Worm (Caenorhabditis elegans): ENCODE data around the gene him-10.

The him-10 gene

DNA sequence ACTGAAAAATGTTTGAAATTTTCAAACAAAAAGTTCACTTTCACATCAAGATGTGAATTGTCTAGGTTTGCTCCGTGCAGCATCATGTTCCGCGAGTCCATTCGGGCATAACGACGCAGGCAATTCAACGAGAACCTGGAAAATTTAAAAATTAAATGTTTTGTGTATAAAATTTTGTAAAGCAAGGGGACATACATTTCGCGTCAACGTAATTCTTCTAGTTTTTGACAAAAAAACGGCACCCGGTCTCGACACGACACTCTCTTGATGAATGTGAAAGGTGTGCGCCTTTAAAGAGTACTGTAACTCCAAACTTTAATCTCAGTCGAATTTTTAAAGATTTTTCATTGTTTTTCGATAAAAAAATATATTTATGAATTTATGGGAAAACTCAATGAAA lies 31.0 kb downstream of the him-10 start, which contains the start of gene R12B2.6:
TSS of gene R12B2.6 (minus strand) at position 101 of the 400 bp plus-strand sequence.
- no peak for TF ChIP-seq ceh-82 (tag; optimal IDR thresholded peaks at IDR 0.05)

DNA sequence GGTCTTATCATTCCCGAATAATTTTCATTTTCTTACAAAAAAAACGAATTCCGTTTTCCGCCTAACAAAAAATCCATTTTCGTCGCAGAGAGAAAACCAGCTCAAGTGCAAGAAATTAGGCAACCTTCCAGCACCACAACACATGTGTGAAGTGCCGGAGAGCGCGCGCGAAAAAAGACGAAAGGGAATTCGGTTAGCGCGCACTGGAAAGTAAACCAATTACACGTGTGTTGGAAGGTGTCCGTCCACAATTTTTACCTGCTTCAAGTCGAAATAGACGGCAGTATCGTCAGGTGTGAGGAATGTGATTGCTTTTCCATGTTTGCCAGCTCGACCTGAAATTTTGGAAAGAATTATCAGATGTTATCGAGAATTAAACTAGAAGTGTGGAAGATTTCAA lies 31.6 kb downstream of the him-10 start:
- TF ChIP-seq fkh-10 (GFP tag; optimal IDR thresholded peaks at IDR 0.05) (no peak), pha-4 (tag; optimal IDR thresholded peaks at IDR 0.05) (no peak), snpc-4 (tag; optimal IDR thresholded peaks at IDR 0.05) (no peak), elt-3 (tag; optimal IDR thresholded peaks at IDR 0.05) (no peak), ceh-9 (tag; optimal IDR thresholded peaks at IDR 0.05) (no peak), zag-1 (tag; optimal IDR thresholded peaks at IDR 0.05) (no peak), lsy-12 (tag; optimal IDR thresholded peaks at IDR 0.05) (no peak)

DNA sequence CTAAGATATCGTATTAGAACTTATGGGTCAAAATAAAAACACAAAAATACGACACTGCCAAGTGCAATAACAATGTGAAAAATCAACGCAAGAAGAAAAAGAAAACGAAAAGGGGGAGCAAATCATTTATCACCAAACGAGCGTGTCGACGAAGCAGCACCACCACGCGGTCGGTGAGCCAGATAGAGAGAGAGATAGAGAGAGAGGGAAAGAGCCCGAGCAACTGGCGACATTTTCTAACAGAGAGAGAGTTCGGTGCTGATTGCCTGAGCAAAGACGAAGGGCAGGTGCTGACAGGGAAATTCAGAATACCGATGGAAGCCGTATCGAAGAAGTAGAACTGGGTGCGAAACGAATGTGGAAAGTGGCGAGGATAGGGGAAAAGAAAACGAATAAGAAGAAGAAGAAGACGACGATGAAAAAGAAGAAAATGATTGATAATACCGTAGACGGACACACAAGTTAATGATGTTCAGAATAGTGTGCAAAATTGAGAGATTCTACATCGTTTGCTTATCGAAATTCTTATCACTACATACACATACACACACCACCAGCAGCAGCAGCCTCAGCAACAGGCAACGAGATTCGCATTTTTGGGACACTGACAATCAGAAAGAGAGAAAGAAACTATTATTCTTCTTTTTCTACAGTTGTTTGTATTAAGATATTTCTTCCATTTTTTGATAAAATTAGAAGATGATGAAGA lies 32.3 kb downstream of the him-10 start:
- TF ChIP-seq nfya-1 (tag; optimal IDR thresholded peaks at IDR 0.05; ENCODE audit: insufficient read depth): peak; percentile 15
- no peak for TF ChIP-seq fkh-10 (GFP tag; optimal IDR thresholded peaks at IDR 0.05)
- no peak for TF ChIP-seq egl-5 (tag; optimal IDR thresholded peaks at IDR 0.05)
- TF ChIP-seq unc-39 (tag; optimal IDR thresholded peaks at IDR 0.05): no peak
- TF ChIP-seq elt-2 (tag; optimal IDR thresholded peaks at IDR 0.05): peak; percentile 88
- TF ChIP-seq elt-3 (tag; optimal IDR thresholded peaks at IDR 0.05): peak in 2 of 3 experiments; percentile 78 to 88
- TF ChIP-seq snpc-4 (tag; optimal IDR thresholded peaks at IDR 0.05): no peak
- TF ChIP-seq ceh-28 (tag; optimal IDR thresholded peaks at IDR 0.05): no peak
- peak; percentile 54 for TF ChIP-seq pqm-1 (tag; optimal IDR thresholded peaks at IDR 0.05)
- peak; percentile 20 for TF ChIP-seq ama-1 (optimal IDR thresholded peaks at IDR 0.05)
- no peak for TF ChIP-seq ztf-11 (tag; optimal IDR thresholded peaks at IDR 0.05)
- peak; percentile 68 for TF ChIP-seq nhr-23 (tag; optimal IDR thresholded peaks at IDR 0.05)
- TF ChIP-seq lin-39 (tag; optimal IDR thresholded peaks at IDR 0.05): peak; percentile 65
- peak; percentile 12 for TF ChIP-seq lsy-12 (tag; optimal IDR thresholded peaks at IDR 0.05)
- no peak for TF ChIP-seq ceh-16 (tag; optimal IDR thresholded peaks at IDR 0.05)
- TF ChIP-seq mml-1 (tag; optimal IDR thresholded peaks at IDR 0.05): no peak
- peak; percentile 65 for TF ChIP-seq nhr-43 (tag; optimal IDR thresholded peaks at IDR 0.05; ENCODE audit: poor library complexity, severe bottlenecking)
- TF ChIP-seq fos-1 (tag; optimal IDR thresholded peaks at IDR 0.05): no peak

DNA sequence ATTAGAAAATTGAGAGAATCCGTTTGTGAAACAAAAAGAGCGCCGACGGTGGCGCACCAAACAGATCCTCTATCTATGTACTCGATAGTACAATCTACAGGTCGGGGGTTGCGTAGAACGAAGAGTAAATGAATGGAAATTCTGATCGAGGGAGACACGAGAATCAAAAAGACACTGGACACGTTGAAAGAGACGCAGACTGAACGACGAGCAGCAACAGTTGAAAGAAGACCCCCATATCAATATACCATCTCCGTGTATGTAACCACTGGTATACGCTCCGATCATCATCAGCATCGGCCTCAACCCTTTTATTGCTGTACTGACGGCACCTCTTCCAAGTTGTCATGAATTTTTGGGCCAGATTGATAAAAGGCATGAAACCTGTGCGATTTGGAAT lies 33.2 kb downstream of the him-10 start:
- TF ChIP-seq skn-1 (tag; optimal IDR thresholded peaks at IDR 0.05) (no peak), elt-1 (tag; optimal IDR thresholded peaks at IDR 0.05) (peak; percentile 50), nhr-23 (tag; optimal IDR thresholded peaks at IDR 0.05) (peak; percentile 51), nhr-77 (tag; optimal IDR thresholded peaks at IDR 0.05) (no peak), fos-1 (tag; optimal IDR thresholded peaks at IDR 0.05) (no peak), pha-4 (tag; optimal IDR thresholded peaks at IDR 0.05) (peak; percentile 10), ama-1 (optimal IDR thresholded peaks at IDR 0.05) (no peak), elt-2 (tag; optimal IDR thresholded peaks at IDR 0.05) (no peak)

DNA sequence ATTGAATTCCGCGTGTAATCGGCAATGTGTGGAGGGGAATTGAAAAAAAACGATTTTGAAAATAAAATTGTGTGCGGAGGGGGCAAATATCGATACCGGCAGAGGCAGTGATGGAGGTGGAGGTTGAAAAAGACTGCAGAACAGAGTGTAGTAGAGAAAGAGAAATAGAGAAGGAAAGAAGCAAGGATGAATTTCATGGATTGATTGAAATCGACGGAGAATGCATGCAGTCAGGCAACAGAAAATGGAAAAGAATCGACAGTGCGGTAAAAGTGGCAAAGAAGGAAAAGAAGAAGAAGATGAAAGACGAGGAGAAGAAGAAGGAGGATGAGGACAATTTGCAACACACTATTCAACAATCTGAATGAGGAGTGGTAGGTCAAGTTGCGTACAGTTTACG lies 33.8 kb downstream of the him-10 start, which contains the start of gene W04D12.1:
TSS of gene W04D12.1 (plus strand) at position 111 of the 400 bp plus-strand sequence.
- TF ChIP-seq nfya-1 (tag; optimal IDR thresholded peaks at IDR 0.05; ENCODE audit: insufficient read depth): peak; percentile 19
- TF ChIP-seq nhr-23 (tag; optimal IDR thresholded peaks at IDR 0.05): peak; percentile 8
- TF ChIP-seq ceh-28 (tag; optimal IDR thresholded peaks at IDR 0.05): peak; percentile 11
- TF ChIP-seq tbx-2 (tag; optimal IDR thresholded peaks at IDR 0.05): no peak
- TF ChIP-seq egl-5 (tag; optimal IDR thresholded peaks at IDR 0.05): no peak
- peak; percentile 43 for TF ChIP-seq pha-4 (tag; optimal IDR thresholded peaks at IDR 0.05)

DNA sequence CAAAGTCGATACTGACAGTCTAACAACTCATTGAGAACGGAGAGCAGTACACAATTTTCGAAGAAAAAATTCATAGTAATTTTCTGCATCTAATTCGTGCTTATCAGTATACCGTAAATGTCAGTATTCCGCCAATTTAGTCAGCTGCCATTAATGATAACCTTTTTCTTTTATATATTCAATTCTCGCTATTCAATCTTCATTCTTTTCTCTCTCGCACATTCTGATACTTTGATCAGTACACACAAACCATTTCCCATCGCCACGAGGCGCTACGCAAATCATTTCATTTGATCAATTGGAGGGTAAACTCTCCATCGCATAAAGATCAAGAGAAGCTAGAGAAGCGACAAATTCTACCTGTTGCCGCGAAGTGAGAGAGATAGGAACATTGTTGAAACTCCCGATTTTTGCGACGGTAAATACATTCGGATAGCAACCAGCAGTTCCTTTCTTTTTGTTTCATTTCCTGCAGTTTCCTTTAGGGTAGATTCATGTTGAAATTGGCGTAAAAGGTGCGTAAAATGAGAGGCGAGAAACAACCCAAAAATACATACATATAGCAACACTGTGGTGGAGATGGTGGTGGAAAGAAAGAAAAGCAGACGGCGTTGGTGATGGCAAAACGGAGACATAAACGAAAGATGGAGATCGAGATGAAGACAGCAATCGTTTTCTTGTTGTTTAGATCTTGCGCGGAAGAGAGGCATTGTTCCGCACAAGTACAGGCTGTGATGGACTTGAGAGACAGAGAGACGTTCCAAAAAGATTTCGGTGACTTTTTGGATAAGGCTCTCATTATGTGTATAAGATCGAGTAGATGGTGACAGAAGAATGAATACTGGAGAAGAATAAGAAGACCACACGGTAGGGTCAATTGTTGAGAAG lies 35.3 kb downstream of the him-10 start:
- TF ChIP-seq egl-5 (tag; optimal IDR thresholded peaks at IDR 0.05) (no peak), hmg-11 (tag; optimal IDR thresholded peaks at IDR 0.05) (no peak), ceh-28 (tag; optimal IDR thresholded peaks at IDR 0.05) (no peak), jun-1 (tag; optimal IDR thresholded peaks at IDR 0.05) (peak; percentile 35), elt-3 (tag; optimal IDR thresholded peaks at IDR 0.05) (no peak), ama-1 (optimal IDR thresholded peaks at IDR 0.05) (peak; percentile 73), ceh-9 (tag; optimal IDR thresholded peaks at IDR 0.05) (no peak), nfya-1 (tag; optimal IDR thresholded peaks at IDR 0.05; ENCODE audit: insufficient read depth) (peak; percentile 14), pqm-1 (tag; optimal IDR thresholded peaks at IDR 0.05) (peak; percentile 93), mdl-1 (tag; optimal IDR thresholded peaks at IDR 0.05) (peak; percentile 11), nhr-12 (tag; optimal IDR thresholded peaks at IDR 0.05) (no peak), R02D3.7 (tag; optimal IDR thresholded peaks at IDR 0.05) (no peak), elt-1 (tag; optimal IDR thresholded peaks at IDR 0.05) (peak; percentile 59), fos-1 (tag; optimal IDR thresholded peaks at IDR 0.05) (no peak), nhr-23 (tag; optimal IDR thresholded peaks at IDR 0.05) (peak; percentile 46), elt-2 (tag; optimal IDR thresholded peaks at IDR 0.05) (peak; percentile 95), sea-2 (GFP tag; optimal IDR thresholded peaks at IDR 0.05) (no peak), unc-62 (GFP tag; optimal IDR thresholded peaks at IDR 0.05) (no peak), pha-4 (tag; optimal IDR thresholded peaks at IDR 0.05) (peak; percentile 75), nhr-43 (tag; optimal IDR thresholded peaks at IDR 0.05; ENCODE audit: poor library complexity, severe bottlenecking) (peak; percentile 44), lin-15B (tag; optimal IDR thresholded peaks at IDR 0.05) (no peak), lsy-12 (tag; optimal IDR thresholded peaks at IDR 0.05) (peak; percentile 53)

Data from whole organism, L3 larva.